Fruit fly (Drosophila melanogaster) whole organism, embryonic: Measurements from ENCODE around the gene Moe.

Experiments
- Antp ChIP-seq: fragments of 200-800 bp; sonication (Bioruptor generic); optimal IDR thresholded peaks from 3 replicates; lab custom pipeline; 2016; ENCODE audit warnings: missing biosample characterization, missing genetic modification characterization
- Bdp1 ChIP-seq: fragments of 200-800 bp; sonication (Bioruptor generic); optimal IDR thresholded peaks from 3 replicates; lab custom pipeline; 2016; ENCODE audit warnings: missing biosample characterization, missing genetic modification characterization
- Bgb ChIP-seq: fragments of 200-800 bp; sonication (Bioruptor generic); IDR thresholded peaks from 2 replicates; pipeline ENCODE4 v1.3.6; 2022; ENCODE audit warnings: missing biosample characterization, missing genetic modification characterization; ENCODE audit not compliant: partially characterized antibody
- CG10147 ChIP-seq: fragments of 200-800 bp; sonication (Bioruptor generic); optimal IDR thresholded peaks from 2 replicates; lab custom pipeline; 2019; ENCODE audit warnings: missing biosample characterization, mild to moderate bottlenecking, missing genetic modification characterization, moderate library complexity
- CG10209 ChIP-seq: fragments of 200-800 bp; sonication (Bioruptor generic); optimal IDR thresholded peaks from 3 replicates; lab custom pipeline; 2017; ENCODE audit warnings: missing biosample characterization, mild to moderate bottlenecking, missing genetic modification characterization, missing genetic modification reagents
- CG10267 ChIP-seq: fragments of 200-800 bp; sonication (Bioruptor generic); optimal IDR thresholded peaks from 2 replicates; lab custom pipeline; 2018; ENCODE audit warnings: missing biosample characterization, mild to moderate bottlenecking, missing genetic modification characterization, moderate library complexity
- CG10274 ChIP-seq: fragments of 200-800 bp; sonication (Bioruptor generic); optimal IDR thresholded peaks from 3 replicates; lab custom pipeline; 2017; ENCODE audit warnings: missing biosample characterization, mild to moderate bottlenecking, missing genetic modification characterization
- CG10366 ChIP-seq: fragments of 200-800 bp; sonication (Bioruptor generic); IDR thresholded peaks from 2 replicates; pipeline ENCODE4 v1.3.6; 2022; ENCODE audit warnings: missing biosample characterization, missing genetic modification characterization
- CG10431 ChIP-seq: fragments of 200-800 bp; sonication (Bioruptor generic); optimal IDR thresholded peaks from 3 replicates; lab custom pipeline; 2018; ENCODE audit warnings: missing biosample characterization, mild to moderate bottlenecking, missing genetic modification characterization
- CG11560 ChIP-seq: fragments of 200-800 bp; sonication (Bioruptor generic); IDR thresholded peaks from 3 replicates; pipeline ENCODE4 v1.3.6; 2022; ENCODE audit warnings: missing biosample characterization, missing genetic modification characterization
- CG12155 ChIP-seq: fragments of 200-800 bp; sonication (Bioruptor generic); optimal IDR thresholded peaks from 3 replicates; lab custom pipeline; 2016; ENCODE audit warnings: missing biosample characterization, missing genetic modification characterization
- CG13296 ChIP-seq: fragments of 200-800 bp; sonication (Bioruptor generic); optimal IDR thresholded peaks from 3 replicates; lab custom pipeline; 2018; ENCODE audit warnings: missing biosample characterization, mild to moderate bottlenecking, missing genetic modification characterization
- CG14441 ChIP-seq: fragments of 200-800 bp; sonication (Bioruptor generic); IDR thresholded peaks from 2 replicates; pipeline ENCODE4 v1.3.6; 2022; ENCODE audit warnings: missing biosample characterization, missing genetic modification characterization
- CG15073 ChIP-seq: fragments of 200-800 bp; sonication (Bioruptor generic); optimal IDR thresholded peaks from 2 replicates; lab custom pipeline; 2016; ENCODE audit warnings: missing biosample characterization, missing genetic modification characterization
- CG18262 ChIP-seq: fragments of 200-800 bp; optimal IDR thresholded peaks from 3 replicates; lab custom pipeline; 2019; ENCODE audit warnings: missing biosample characterization, mild to moderate bottlenecking, missing genetic modification characterization, moderate library complexity
- CG18476 ChIP-seq: fragments of 200-800 bp; sonication (Bioruptor generic); optimal IDR thresholded peaks from 2 replicates; lab custom pipeline; 2016; ENCODE audit warnings: missing biosample characterization, mild to moderate bottlenecking, missing genetic modification characterization
- CG33557 ChIP-seq: fragments of 200-800 bp; sonication (Bioruptor generic); optimal IDR thresholded peaks from 2 replicates; lab custom pipeline; 2019; ENCODE audit warnings: missing biosample characterization, mild to moderate bottlenecking, missing genetic modification characterization, moderate library complexity
- CG3726 ChIP-seq: fragments of 200-800 bp; sonication (Bioruptor generic); IDR thresholded peaks from 3 replicates; pipeline ENCODE4, ENCODE4 v1.3.6; 2022; ENCODE audit warnings: missing biosample characterization, missing genetic modification characterization
- Dad ChIP-seq: fragments of 200-800 bp; sonication (Bioruptor generic); optimal IDR thresholded peaks from 3 replicates; lab custom pipeline; 2016; ENCODE audit warnings: missing biosample characterization, missing genetic modification characterization
- Dfd ChIP-seq, 2 experiments: fragments of >200 bp; optimal IDR thresholded peaks; 2 replicates each; lab custom pipeline; 2017; ENCODE audit warnings: missing biosample characterization in 2 of 2, missing genetic modification characterization in 2 of 2
- Dref ChIP-seq: fragments of 200-800 bp; sonication (Bioruptor generic); IDR thresholded peaks from 2 replicates; pipeline ENCODE4 v1.3.6; 2022; ENCODE audit warnings: missing biosample characterization, missing genetic modification characterization
- Gsc ChIP-seq: fragments of 200-800 bp; sonication (Bioruptor generic); IDR thresholded peaks from 2 replicates; pipeline ENCODE4 v1.3.6; 2022; ENCODE audit warnings: missing biosample characterization, missing genetic modification characterization
- H15 ChIP-seq: fragments of 200-800 bp; sonication (Bioruptor generic); IDR thresholded peaks from 3 replicates; pipeline ENCODE4 v1.3.6; 2022; ENCODE audit warnings: missing biosample characterization, missing genetic modification characterization
- Hmr ChIP-seq: fragments of 200-800 bp; sonication (Bioruptor generic); optimal IDR thresholded peaks from 3 replicates; lab custom pipeline; 2017; ENCODE audit warnings: mild to moderate bottlenecking, missing biosample characterization, missing genetic modification reagents, missing genetic modification characterization
- Hmx ChIP-seq: fragments of 200-800 bp; sonication (Bioruptor generic); optimal IDR thresholded peaks from 2 replicates; lab custom pipeline; 2016; ENCODE audit warnings: missing biosample characterization, missing genetic modification characterization
- Jarid2 ChIP-seq: fragments of 200-800 bp; sonication (Bioruptor generic); optimal IDR thresholded peaks from 3 replicates; lab custom pipeline; 2017; ENCODE audit warnings: mild to moderate bottlenecking, missing biosample characterization, missing genetic modification reagents, missing genetic modification characterization
- Neu2 ChIP-seq: fragments of 200-800 bp; sonication (Bioruptor generic); optimal IDR thresholded peaks from 3 replicates; lab custom pipeline; 2016; ENCODE audit warnings: missing biosample characterization, missing genetic modification characterization, borderline replicate concordance
- Oli ChIP-seq: fragments of 200-800 bp; sonication (Bioruptor generic); optimal IDR thresholded peaks from 2 replicates; lab custom pipeline; 2018; ENCODE audit warnings: missing biosample characterization, mild to moderate bottlenecking, missing genetic modification characterization, moderate library complexity
- Stat92E ChIP-seq, 3 experiments: fragments of >200 bp in 2 of 3; fragments of 200-800 bp in 1 of 3; sonication (Bioruptor generic) in 1 of 3; optimal IDR thresholded peaks; 2 replicates each; lab custom pipeline; 2017 to 2019; ENCODE audit warnings: missing biosample characterization in 3 of 3, missing genetic modification characterization in 3 of 3, mild to moderate bottlenecking in 1 of 3, moderate library complexity in 1 of 3
- Taf1 ChIP-seq: fragments of 200-800 bp; sonication (Bioruptor generic); IDR thresholded peaks from 2 replicates; pipeline ENCODE4 v1.3.6; 2022; ENCODE audit warnings: missing biosample characterization, missing genetic modification characterization
- abd-A ChIP-seq: fragments of 200-800 bp; sonication (Bioruptor generic); optimal IDR thresholded peaks from 3 replicates; lab custom pipeline; 2019; ENCODE audit warnings: missing biosample characterization, mild to moderate bottlenecking, missing genetic modification characterization, moderate library complexity
- cato ChIP-seq: fragments of 200-800 bp; sonication (Bioruptor generic); optimal IDR thresholded peaks from 2 replicates; lab custom pipeline; 2016; ENCODE audit warnings: missing biosample characterization, missing genetic modification characterization, borderline replicate concordance
- chif ChIP-seq, 2 experiments: fragments of 200-800 bp; sonication (Bioruptor generic); optimal IDR thresholded peaks; 3 replicates each; lab custom pipeline; 2016; ENCODE audit warnings: missing biosample characterization in 2 of 2, missing genetic modification characterization in 2 of 2
- ci ChIP-seq: fragments of 200-800 bp; sonication (Bioruptor generic); IDR thresholded peaks from 3 replicates; pipeline ENCODE4 v1.3.6; 2022; ENCODE audit warnings: missing biosample characterization, missing genetic modification characterization
- eyg ChIP-seq: fragments of 200-800 bp; sonication (Bioruptor generic); optimal IDR thresholded peaks from 3 replicates; lab custom pipeline; 2016; ENCODE audit warnings: missing biosample characterization, missing genetic modification characterization
- gcm2 ChIP-seq: fragments of 200-800 bp; sonication (Bioruptor generic); optimal IDR thresholded peaks from 2 replicates; lab custom pipeline; 2016; ENCODE audit warnings: missing biosample characterization, missing genetic modification characterization
- hkb ChIP-seq, 2 experiments: fragments of 200-800 bp in 1 of 2; fragments of >200 bp in 1 of 2; sonication (Bioruptor generic) in 1 of 2; IDR thresholded peaks in 1 of 2; optimal IDR thresholded peaks in 1 of 2; 2 replicates each; pipeline versions ENCODE4 v1.3.6 to Lab custom; 2017 to 2022; ENCODE audit warnings: missing biosample characterization in 1 of 2, missing genetic modification characterization in 1 of 2
- kay ChIP-seq: fragments of 200-800 bp; sonication (Bioruptor generic); optimal IDR thresholded peaks from 2 replicates; lab custom pipeline; 2016; ENCODE audit warnings: missing biosample characterization, missing genetic modification characterization
- org-1 ChIP-seq: fragments of 200-800 bp; sonication (Bioruptor generic); optimal IDR thresholded peaks from 2 replicates; lab custom pipeline; 2017; ENCODE audit warnings: missing biosample characterization, missing genetic modification characterization
- pan ChIP-seq, 4 experiments: fragments of >200 bp in 3 of 4; fragments of 200-800 bp in 1 of 4; sonication (Bioruptor generic) in 1 of 4; optimal IDR thresholded peaks in 3 of 4; IDR thresholded peaks in 1 of 4; 2 replicates each; pipeline versions ENCODE4 v1.3.6 to Lab custom; 2017 to 2022; ENCODE audit warnings: missing biosample characterization in 2 of 4, missing genetic modification characterization in 2 of 4, mixed read lengths in 1 of 4
- shn ChIP-seq: fragments of 200-800 bp; sonication (Bioruptor generic); optimal IDR thresholded peaks from 3 replicates; lab custom pipeline; 2016; ENCODE audit warnings: missing biosample characterization, missing genetic modification characterization
- sisA ChIP-seq: fragments of 200-800 bp; sonication (Bioruptor generic); IDR thresholded peaks from 2 replicates; pipeline ENCODE4 v1.3.6; 2022; ENCODE audit warnings: missing biosample characterization, missing genetic modification characterization
- slbo ChIP-seq: fragments of 200-800 bp; sonication (Bioruptor generic); IDR thresholded peaks from 2 replicates; pipeline ENCODE4 v1.3.6; 2022; ENCODE audit warnings: missing biosample characterization, missing genetic modification characterization
- sna ChIP-seq: fragments of 200-800 bp; sonication (Bioruptor generic); IDR thresholded peaks from 2 replicates; pipeline ENCODE4 v1.3.6; 2022; ENCODE audit warnings: missing biosample characterization, missing genetic modification characterization; ENCODE audit not compliant: partially characterized antibody
- tna ChIP-seq: fragments of 200-800 bp; sonication (Bioruptor generic); IDR thresholded peaks from 2 replicates; pipeline ENCODE4 v1.3.6; 2022; ENCODE audit warnings: missing biosample characterization, missing genetic modification characterization; ENCODE audit not compliant: partially characterized antibody
- usp ChIP-seq: fragments of >200 bp; optimal IDR thresholded peaks from 2 replicates; lab custom pipeline; 2017; ENCODE audit warnings: missing biosample characterization, missing genetic modification characterization

Gene Moe

DNA sequence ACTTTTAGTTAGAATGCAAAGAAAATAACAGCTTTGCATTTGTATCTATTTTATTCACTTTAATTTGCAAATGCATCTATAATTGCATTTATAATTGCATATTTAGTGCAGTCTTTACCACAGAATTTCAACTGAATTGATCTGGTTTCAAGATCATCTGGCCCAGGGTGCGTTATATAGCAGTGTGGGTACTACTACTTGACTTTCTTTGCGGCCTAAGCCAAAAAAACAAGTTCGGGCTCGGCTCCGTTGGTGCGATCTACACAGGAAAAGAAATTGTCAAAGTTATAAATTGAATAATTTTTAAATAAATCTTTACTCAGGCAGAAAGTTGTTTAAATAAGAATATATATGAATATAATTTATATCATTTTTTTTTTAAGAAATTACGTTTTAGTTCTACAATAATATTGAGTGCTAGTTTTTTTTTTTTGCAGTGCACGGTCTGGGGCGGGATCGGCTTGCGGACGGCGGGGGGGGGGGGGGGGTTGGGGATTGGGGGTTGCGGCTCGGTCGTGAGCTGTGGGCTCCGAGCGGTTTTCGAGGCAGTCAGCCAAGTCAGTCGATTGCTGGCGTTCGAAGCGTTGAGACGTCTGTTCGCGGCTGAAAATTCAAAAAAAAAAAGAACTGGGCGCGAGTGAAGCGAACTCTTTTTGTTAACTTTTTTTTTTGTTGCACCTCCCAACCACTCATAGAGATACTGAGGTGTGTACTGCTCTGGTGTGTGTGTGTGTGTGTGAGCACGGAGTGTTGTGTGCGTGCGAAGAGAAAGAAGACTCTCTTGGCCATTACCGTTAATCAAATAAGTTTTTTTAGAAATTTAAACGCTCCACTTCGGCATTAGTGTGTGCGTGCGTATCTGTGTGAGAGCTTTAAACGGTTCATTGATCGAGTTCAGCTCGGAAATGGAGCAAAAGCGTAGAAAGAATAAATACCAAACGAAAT, 34.3 kb downstream of the Moe start (continued):
- peak; percentile 65 for TF ChIP-seq CG12155
- TF ChIP-seq shn: peak; percentile 30
- peak; percentile 81 for TF ChIP-seq Hmr
- TF ChIP-seq slbo (GFP tag; lab: Robert Waterston, UW): peak; percentile 81
- TF ChIP-seq CG18476 (GFP tag; lab: Kevin White, UChicago): no peak
- peak in 1 of 2 experiments; percentile 52 for TF ChIP-seq chif (GFP tag; optimal IDR thresholded peaks at IDR 0.05; lab: Kevin White, UChicago)
- peak; percentile 81 for TF ChIP-seq sisA (GFP tag; lab: Robert Waterston, UW)
- peak; percentile 92 for TF ChIP-seq ci (GFP tag; lab: Robert Waterston, UW)
- no peak for TF ChIP-seq Bdp1 (GFP tag; lab: Kevin White, UChicago)
- TF ChIP-seq Neu2 (GFP tag; lab: Kevin White, UChicago): no peak
- peak; percentile 83 for TF ChIP-seq CG18262
- no peak for TF ChIP-seq pan (optimal IDR thresholded peaks at IDR 0.05; lab: Kevin White, UChicago)
- peak in 1 of 2 experiments; percentile 77 for TF ChIP-seq pan (GFP tag; optimal IDR thresholded peaks at IDR 0.05 in 1 of 2, IDR thresholded peaks at IDR 0.05 in 1 of 2)
- 0 out of 2 replicates have a peak, but pooled peaks have one; percentile 12 for TF ChIP-seq Taf1 (GFP tag; lab: Robert Waterston, UW)
- TF ChIP-seq Dad (GFP tag; lab: Kevin White, UChicago): no peak
- TF ChIP-seq Oli (tag; lab: Kevin White, UChicago): peak; percentile 85
- peak; percentile 36; the same call in 1 of the 2 replicates for TF ChIP-seq Bgb (GFP tag; lab: Robert Waterston, UW)
- no peak for TF ChIP-seq hkb (optimal IDR thresholded peaks at IDR 0.05; lab: Kevin White, UChicago)
- peak; percentile 83 for TF ChIP-seq hkb (GFP tag; IDR thresholded peaks at IDR 0.05; lab: Robert Waterston, UW)
- peak in 1 of 3 experiments; percentile 37 for TF ChIP-seq Stat92E (GFP tag; optimal IDR thresholded peaks at IDR 0.05; lab: Kevin White, UChicago)
- TF ChIP-seq Dref (GFP tag; lab: Robert Waterston, UW): peak; percentile 4; the same call in 1 of the 2 replicates
- TF ChIP-seq Gsc: 0 out of 2 replicates have a peak, but pooled peaks have one; percentile 36
- TF ChIP-seq CG15073 (GFP tag; lab: Kevin White, UChicago): no peak
- peak; percentile 71; the same call in 2 of the 3 replicates for TF ChIP-seq CG3726 (GFP tag; lab: Robert Waterston, UW)
- peak; percentile 30 for TF ChIP-seq abd-A
- peak; percentile 61 for TF ChIP-seq CG14441 (GFP tag; lab: Robert Waterston, UW)
- peak; percentile 43 for TF ChIP-seq gcm2 (GFP tag; lab: Kevin White, UChicago)
- peak; percentile 80 for TF ChIP-seq CG10267 (tag; lab: Kevin White, UChicago)
- peak; percentile 83 for TF ChIP-seq CG10209 (GFP tag; lab: Kevin White, UChicago)
- no peak for TF ChIP-seq eyg (GFP tag; lab: Kevin White, UChicago)
- TF ChIP-seq Hmx (GFP tag; lab: Kevin White, UChicago): no peak
- TF ChIP-seq Jarid2 (GFP tag; lab: Kevin White, UChicago): peak; percentile 87
- TF ChIP-seq CG10147 (GFP tag; lab: Kevin White, UChicago): peak; percentile 66
- TF ChIP-seq CG10366 (GFP tag; lab: Robert Waterston, UW): peak; percentile 80
- peak; percentile 7 for TF ChIP-seq cato
- TF ChIP-seq CG13296 (GFP tag; lab: Kevin White, UChicago): peak; percentile 85
- TF ChIP-seq CG11560 (tag; lab: Robert Waterston, UW): peak; percentile 43; the same call in 1 of the 3 replicates
- peak; percentile 84 for TF ChIP-seq H15 (GFP tag; lab: Robert Waterston, UW)
- TF ChIP-seq CG10431 (GFP tag; lab: Kevin White, UChicago): peak; percentile 63
- no peak for TF ChIP-seq sna
- no peak for TF ChIP-seq usp (GFP tag; lab: Kevin White, UChicago)
- peak; percentile 4 for TF ChIP-seq Antp (GFP tag; lab: Kevin White, UChicago)
- peak; percentile 85 for TF ChIP-seq CG33557 (GFP tag; lab: Kevin White, UChicago)
- peak; percentile 65 for TF ChIP-seq kay (GFP tag; lab: Kevin White, UChicago)
- TF ChIP-seq org-1 (GFP tag; lab: Kevin White, UChicago): peak; percentile 64
- no peak for TF ChIP-seq tna (GFP tag; lab: Robert Waterston, UW)
- TF ChIP-seq CG10274 (GFP tag; lab: Kevin White, UChicago): peak; percentile 39
- TF ChIP-seq Dfd (GFP tag; optimal IDR thresholded peaks at IDR 0.05; lab: Kevin White, UChicago): no peak
